Fruit fly (Drosophila melanogaster) whole organism, embryonic: Measurements from ENCODE around the gene CG18661.

Experiments
- BtbVII ChIP-seq: fragments of 200-800 bp; sonication (Bioruptor generic); optimal IDR thresholded peaks from 3 replicates; lab custom pipeline; 2017; ENCODE audit warnings: missing biosample characterization, mild to moderate bottlenecking, missing genetic modification characterization
- CG10321 ChIP-seq: fragments of 200-800 bp; sonication (Bioruptor generic); IDR thresholded peaks from 2 replicates; pipeline ENCODE4 v1.3.6; 2022; ENCODE audit warnings: missing biosample characterization, missing genetic modification characterization
- CG10462 ChIP-seq: fragments of 200-800 bp; sonication (Bioruptor generic); optimal IDR thresholded peaks from 2 replicates; lab custom pipeline; 2016; ENCODE audit warnings: missing biosample characterization, missing genetic modification characterization
- CG11723 ChIP-seq: fragments of 200-800 bp; sonication (Bioruptor generic); optimal IDR thresholded peaks from 2 replicates; lab custom pipeline; 2017; ENCODE audit warnings: missing biosample characterization, mild to moderate bottlenecking, missing genetic modification characterization
- CG12659 ChIP-seq: fragments of 200-800 bp; sonication (Bioruptor generic); optimal IDR thresholded peaks from 3 replicates; lab custom pipeline; 2017; ENCODE audit warnings: mild to moderate bottlenecking, missing biosample characterization, missing genetic modification reagents, missing genetic modification characterization
- CG14710 ChIP-seq: fragments of 200-800 bp; sonication (Bioruptor generic); optimal IDR thresholded peaks from 3 replicates; lab custom pipeline; 2019; ENCODE audit warnings: missing biosample characterization, mild to moderate bottlenecking, missing genetic modification characterization, moderate library complexity
- CG14860 ChIP-seq: fragments of 200-800 bp; sonication (Bioruptor generic); IDR thresholded peaks from 3 replicates; pipeline ENCODE4 v1.3.6; 2022; ENCODE audit warnings: missing biosample characterization, missing genetic modification characterization; ENCODE audit not compliant: partially characterized antibody
- CG15479 ChIP-seq: fragments of 200-800 bp; sonication (Bioruptor generic); optimal IDR thresholded peaks from 3 replicates; lab custom pipeline; 2019; ENCODE audit warnings: missing biosample characterization, mild to moderate bottlenecking, missing genetic modification characterization, moderate library complexity
- CG16779 ChIP-seq: fragments of 200-800 bp; sonication (Bioruptor generic); IDR thresholded peaks from 2 replicates; pipeline ENCODE4 v1.3.6; 2022; ENCODE audit warnings: missing biosample characterization, missing genetic modification characterization
- CG17186 ChIP-seq: fragments of 200-800 bp; sonication (Bioruptor generic); optimal IDR thresholded peaks from 3 replicates; lab custom pipeline; 2017; ENCODE audit warnings: missing biosample characterization, missing genetic modification reagents, missing genetic modification characterization
- CG17612 ChIP-seq: fragments of 200-800 bp; sonication (Bioruptor generic); IDR thresholded peaks from 2 replicates; pipeline ENCODE4 v1.3.6; 2022; ENCODE audit warnings: missing biosample characterization, missing genetic modification characterization
- CG18262 ChIP-seq: fragments of 200-800 bp; optimal IDR thresholded peaks from 3 replicates; lab custom pipeline; 2019; ENCODE audit warnings: missing biosample characterization, mild to moderate bottlenecking, missing genetic modification characterization, moderate library complexity
- CG1832 ChIP-seq: fragments of 200-800 bp; sonication (Bioruptor generic); optimal IDR thresholded peaks from 2 replicates; lab custom pipeline; 2017; ENCODE audit warnings: missing biosample characterization, mild to moderate bottlenecking, missing genetic modification characterization, inconsistent platforms
- CG3407 ChIP-seq: fragments of 200-800 bp; sonication (Bioruptor generic); optimal IDR thresholded peaks from 2 replicates; lab custom pipeline; 2018; ENCODE audit warnings: missing biosample characterization, mild to moderate bottlenecking, missing genetic modification characterization
- CG34224 ChIP-seq: fragments of 200-800 bp; sonication (Bioruptor generic); IDR thresholded peaks from 3 replicates; pipeline ENCODE4 v1.3.6; 2022; ENCODE audit warnings: missing biosample characterization, missing genetic modification characterization; ENCODE audit not compliant: partially characterized antibody
- CG34422 ChIP-seq: fragments of 200-800 bp; sonication (Bioruptor generic); IDR thresholded peaks from 3 replicates; pipeline ENCODE4 v1.3.6; 2022; ENCODE audit warnings: missing biosample characterization, missing genetic modification characterization
- CG4707 ChIP-seq: fragments of 200-800 bp; sonication (Bioruptor generic); optimal IDR thresholded peaks from 2 replicates; lab custom pipeline; 2018; ENCODE audit warnings: missing biosample characterization, mild to moderate bottlenecking, missing genetic modification characterization, moderate library complexity
- CG5180 ChIP-seq: fragments of 200-800 bp; sonication (Bioruptor generic); optimal IDR thresholded peaks from 3 replicates; lab custom pipeline; 2017; ENCODE audit warnings: missing biosample characterization, missing genetic modification characterization, mild to moderate bottlenecking, moderate library complexity, missing genetic modification reagents
- CG7928 ChIP-seq: fragments of 200-800 bp; sonication (Bioruptor generic); optimal IDR thresholded peaks from 2 replicates; lab custom pipeline; 2017; ENCODE audit warnings: missing biosample characterization, mild to moderate bottlenecking, missing genetic modification characterization
- CG9932 ChIP-seq: fragments of 200-800 bp; sonication (Bioruptor generic); IDR thresholded peaks from 2 replicates; pipeline ENCODE4 v1.3.6; 2022; ENCODE audit warnings: missing biosample characterization, missing genetic modification characterization
- Doc2 ChIP-seq: fragments of 200-800 bp; sonication (Bioruptor generic); IDR thresholded peaks from 2 replicates; pipeline ENCODE4 v1.3.6; 2022; ENCODE audit warnings: missing biosample characterization, missing genetic modification characterization
- HHEX ChIP-seq: fragments of 200-800 bp; sonication (Bioruptor generic); optimal IDR thresholded peaks from 3 replicates; lab custom pipeline; 2017; ENCODE audit warnings: missing biosample characterization, mild to moderate bottlenecking, missing genetic modification characterization, missing genetic modification reagents
- HLH54F ChIP-seq: fragments of 200-800 bp; sonication (Bioruptor generic); optimal IDR thresholded peaks from 3 replicates; lab custom pipeline; 2016; ENCODE audit warnings: missing biosample characterization, missing genetic modification characterization
- Hmx ChIP-seq: fragments of 200-800 bp; sonication (Bioruptor generic); optimal IDR thresholded peaks from 2 replicates; lab custom pipeline; 2016; ENCODE audit warnings: missing biosample characterization, missing genetic modification characterization
- Kr ChIP-seq: fragments of 200-800 bp; sonication (Bioruptor generic); optimal IDR thresholded peaks from 2 replicates; lab custom pipeline; 2017; ENCODE audit warnings: missing biosample characterization, mild to moderate bottlenecking, missing genetic modification characterization
- NC2α ChIP-seq: fragments of 200-800 bp; sonication (Bioruptor generic); optimal IDR thresholded peaks from 2 replicates; lab custom pipeline; 2016; ENCODE audit warnings: missing biosample characterization, missing genetic modification characterization
- NFAT ChIP-seq: fragments of 200-800 bp; sonication (Bioruptor generic); IDR thresholded peaks from 2 replicates; pipeline ENCODE4 v1.3.6; 2022; ENCODE audit warnings: missing biosample characterization, missing genetic modification characterization
- Neu2 ChIP-seq: fragments of 200-800 bp; sonication (Bioruptor generic); optimal IDR thresholded peaks from 3 replicates; lab custom pipeline; 2016; ENCODE audit warnings: missing biosample characterization, missing genetic modification characterization, borderline replicate concordance
- Nf-YB ChIP-seq: fragments of 200-800 bp; sonication (Bioruptor generic); optimal IDR thresholded peaks from 3 replicates; lab custom pipeline; 2019; ENCODE audit warnings: missing biosample characterization, mild to moderate bottlenecking, missing genetic modification characterization, moderate library complexity
- Oaz ChIP-seq: fragments of 200-800 bp; sonication (Bioruptor generic); IDR thresholded peaks from 2 replicates; pipeline ENCODE4 v1.3.6; 2022; ENCODE audit warnings: missing biosample characterization, missing genetic modification characterization
- Oli ChIP-seq: fragments of 200-800 bp; sonication (Bioruptor generic); optimal IDR thresholded peaks from 2 replicates; lab custom pipeline; 2018; ENCODE audit warnings: missing biosample characterization, mild to moderate bottlenecking, missing genetic modification characterization, moderate library complexity
- Ravus ChIP-seq: fragments of 200-800 bp; sonication (Bioruptor generic); IDR thresholded peaks from 2 replicates; pipeline ENCODE4 v1.3.6; 2022; ENCODE audit warnings: missing biosample characterization, missing genetic modification characterization
- Six4 ChIP-seq: fragments of 200-800 bp; sonication (Bioruptor generic); optimal IDR thresholded peaks from 2 replicates; lab custom pipeline; 2016; ENCODE audit warnings: missing biosample characterization, missing genetic modification characterization
- aop ChIP-seq: fragments of 200-800 bp; sonication (Bioruptor generic); IDR thresholded peaks from 2 replicates; pipeline ENCODE4 v1.3.6; 2022; ENCODE audit warnings: missing biosample characterization, missing genetic modification characterization
- ara ChIP-seq: fragments of 200-800 bp; sonication (Bioruptor generic); IDR thresholded peaks from 2 replicates; pipeline ENCODE4 v1.3.6; 2022; ENCODE audit warnings: missing biosample characterization, missing genetic modification characterization
- bbx ChIP-seq: fragments of 200-800 bp; sonication (Bioruptor generic); IDR thresholded peaks from 2 replicates; pipeline ENCODE4 v1.3.6; 2022; ENCODE audit warnings: missing biosample characterization, missing genetic modification characterization; ENCODE audit not compliant: partially characterized antibody
- bowl ChIP-seq: fragments of 200-800 bp; sonication (Bioruptor generic); IDR thresholded peaks from 2 replicates; pipeline ENCODE4 v1.3.6; 2022; ENCODE audit warnings: missing biosample characterization, missing genetic modification characterization
- cato ChIP-seq: fragments of 200-800 bp; sonication (Bioruptor generic); optimal IDR thresholded peaks from 2 replicates; lab custom pipeline; 2016; ENCODE audit warnings: missing biosample characterization, missing genetic modification characterization, borderline replicate concordance
- croc ChIP-seq: fragments of 200-800 bp; sonication (Bioruptor generic); conservative IDR thresholded peaks from 3 replicates; pipeline ENCODE4 v1.3.6; 2022; ENCODE audit warnings: missing biosample characterization, missing genetic modification characterization
- dmrt99B ChIP-seq: fragments of 200-800 bp; sonication (Bioruptor generic); optimal IDR thresholded peaks from 2 replicates; lab custom pipeline; 2018; ENCODE audit warnings: missing biosample characterization, mild to moderate bottlenecking, missing genetic modification characterization, moderate library complexity
- fu2 ChIP-seq: fragments of 200-800 bp; sonication (Bioruptor generic); optimal IDR thresholded peaks from 2 replicates; lab custom pipeline; 2016; ENCODE audit warnings: missing biosample characterization, missing genetic modification characterization
- gt ChIP-seq: fragments of 200-800 bp; sonication (Bioruptor generic); IDR thresholded peaks from 2 replicates; pipeline ENCODE4 v1.3.6; 2022; ENCODE audit warnings: missing biosample characterization, missing genetic modification characterization
- lab ChIP-seq: fragments of 200-800 bp; sonication (Bioruptor generic); optimal IDR thresholded peaks from 3 replicates; lab custom pipeline; 2017; ENCODE audit warnings: missing biosample characterization, missing genetic modification characterization, mild to moderate bottlenecking, moderate library complexity, missing genetic modification reagents
- lilli ChIP-seq: fragments of 200-800 bp; sonication (Bioruptor generic); optimal IDR thresholded peaks from 3 replicates; lab custom pipeline; 2016; ENCODE audit warnings: missing biosample characterization, missing genetic modification characterization
- repo ChIP-seq: fragments of 200-800 bp; sonication (Bioruptor generic); optimal IDR thresholded peaks from 2 replicates; lab custom pipeline; 2016; ENCODE audit warnings: missing biosample characterization, missing genetic modification characterization
- sr ChIP-seq: fragments of 200-800 bp; sonication (Bioruptor generic); IDR thresholded peaks from 3 replicates; pipeline ENCODE4 v1.3.6; 2022; ENCODE audit warnings: missing biosample characterization, missing genetic modification characterization
- unc-4 ChIP-seq: fragments of 200-800 bp; sonication (Bioruptor generic); IDR thresholded peaks from 2 replicates; pipeline ENCODE4 v1.3.6; 2022; ENCODE audit warnings: missing biosample characterization, missing genetic modification characterization; ENCODE audit not compliant: partially characterized antibody
- wdn ChIP-seq: fragments of 200-800 bp; sonication (Bioruptor generic); IDR thresholded peaks from 2 replicates; pipeline ENCODE4 v1.3.6; 2022; ENCODE audit warnings: missing biosample characterization, missing genetic modification characterization

Gene CG18661

DNA sequence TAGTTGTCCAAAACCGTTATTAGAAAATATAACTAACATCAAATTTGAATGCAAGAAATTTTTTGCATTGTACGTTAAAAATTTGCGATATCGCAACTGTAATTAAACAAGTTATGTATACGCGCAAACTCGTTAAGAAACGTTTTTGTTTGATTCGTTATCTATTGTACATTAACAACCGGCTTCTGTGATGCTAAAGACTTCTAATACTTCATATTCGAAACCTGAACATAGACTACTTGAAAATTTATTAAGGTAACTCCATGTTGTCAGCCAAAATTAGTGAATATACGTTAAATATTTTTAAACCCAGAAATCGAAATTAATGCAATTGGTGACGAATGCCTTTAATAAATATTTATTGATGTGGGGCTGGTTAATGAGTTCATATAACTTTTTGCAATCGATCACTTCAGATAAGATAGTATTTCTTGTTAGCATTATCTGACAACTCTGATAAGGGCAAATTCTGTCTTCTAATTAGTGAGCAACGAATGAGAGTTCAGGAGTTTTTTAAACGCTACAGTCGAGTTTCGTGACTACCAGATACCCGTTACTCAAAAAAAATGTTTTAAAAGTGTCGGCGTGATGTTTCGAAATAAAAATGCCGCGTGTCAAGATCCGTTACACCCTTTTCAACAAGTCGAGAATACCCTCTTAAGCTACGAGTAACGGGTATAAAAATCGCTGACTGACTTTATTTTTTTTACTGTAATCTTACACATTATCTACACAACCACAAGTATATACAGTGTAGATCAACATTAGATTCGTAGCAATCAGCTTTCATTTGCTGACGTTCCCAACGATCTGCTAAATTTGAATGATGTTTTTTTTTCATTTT lies 45.0 kb upstream of the CG18661 start (continued):
- peak; percentile 54; the same call in 1 of the 2 replicates for TF ChIP-seq ara (GFP tag; lab: Robert Waterston, UW)
- TF ChIP-seq CG14710 (tag; lab: Kevin White, UChicago) = peak; percentile 3
- TF ChIP-seq CG18262 (tag; lab: Kevin White, UChicago) = peak; percentile 37
- TF ChIP-seq bowl (GFP tag; lab: Robert Waterston, UW) = no peak
- no peak for TF ChIP-seq Nf-YB
- no peak for TF ChIP-seq CG10462 (GFP tag; lab: Kevin White, UChicago)
- TF ChIP-seq CG3407 = no peak
- TF ChIP-seq CG12659 = peak; percentile 33
- TF ChIP-seq CG5180 (GFP tag; lab: Kevin White, UChicago) = peak; percentile 5
- no peak; the same call in 1 of the 2 replicates for TF ChIP-seq NFAT (GFP tag; lab: Robert Waterston, UW)
- TF ChIP-seq Kr (GFP tag; lab: Kevin White, UChicago) = no peak
- 0 out of 2 replicates have a peak, but pooled peaks have one; percentile 22 for TF ChIP-seq wdn (GFP tag; lab: Robert Waterston, UW)
- no peak for TF ChIP-seq bbx
- peak; percentile 7 for TF ChIP-seq NC2α
- TF ChIP-seq HHEX (GFP tag; lab: Kevin White, UChicago) = peak; percentile 52
- TF ChIP-seq Six4 = no peak
- no peak for TF ChIP-seq CG34224
- TF ChIP-seq Oaz (GFP tag; lab: Robert Waterston, UW) = no peak
- TF ChIP-seq lab (GFP tag; lab: Kevin White, UChicago) = peak; percentile 88
- peak; percentile 9 for TF ChIP-seq fu2
- TF ChIP-seq Neu2 (GFP tag; lab: Kevin White, UChicago) = no peak
- TF ChIP-seq repo = no peak
- no peak for TF ChIP-seq unc-4 (GFP tag; lab: Robert Waterston, UW)
- no peak for TF ChIP-seq Doc2
- peak; percentile 37 for TF ChIP-seq dmrt99B
- TF ChIP-seq CG14860 (GFP tag; lab: Robert Waterston, UW) = no peak; the same call in 2 of the 3 replicates
- peak; percentile 68 for TF ChIP-seq lilli (GFP tag; lab: Kevin White, UChicago)
- no peak for TF ChIP-seq aop (GFP tag; lab: Robert Waterston, UW)
- TF ChIP-seq CG9932 = peak; percentile 65
- TF ChIP-seq Oli (tag; lab: Kevin White, UChicago) = peak; percentile 31
- no peak for TF ChIP-seq cato (GFP tag; lab: Kevin White, UChicago)
- TF ChIP-seq CG1832 (GFP tag; lab: Kevin White, UChicago) = no peak
- no peak for TF ChIP-seq sr (GFP tag; lab: Robert Waterston, UW)
- TF ChIP-seq CG34422 (GFP tag; lab: Robert Waterston, UW) = 0 out of 3 replicates have a peak, but pooled peaks have one; percentile 50
- no peak for TF ChIP-seq Ravus (GFP tag; lab: Robert Waterston, UW)
- no peak for TF ChIP-seq CG17612 (GFP tag; lab: Robert Waterston, UW)
- peak; percentile 11 for TF ChIP-seq CG11723 (GFP tag; lab: Kevin White, UChicago)
- no peak for TF ChIP-seq Hmx (GFP tag; lab: Kevin White, UChicago)
- TF ChIP-seq CG4707 (GFP tag; lab: Kevin White, UChicago) = no peak
- TF ChIP-seq CG7928 (GFP tag; lab: Kevin White, UChicago) = no peak
- no peak for TF ChIP-seq CG16779 (GFP tag; lab: Robert Waterston, UW)
- TF ChIP-seq CG15479 (GFP tag; lab: Kevin White, UChicago) = no peak
- no peak for TF ChIP-seq croc (GFP tag; lab: Robert Waterston, UW)
- TF ChIP-seq CG17186 (GFP tag; lab: Kevin White, UChicago) = no peak
- TF ChIP-seq gt (GFP tag; lab: Robert Waterston, UW) = no peak
- TF ChIP-seq HLH54F (GFP tag; lab: Kevin White, UChicago) = peak; percentile 49
- TF ChIP-seq CG10321 = no peak
- peak; percentile 11 for TF ChIP-seq BtbVII
